Worm (Caenorhabditis elegans): ENCODE data around the gene Y41C4A.21.

Gene Y41C4A.21

DNA sequence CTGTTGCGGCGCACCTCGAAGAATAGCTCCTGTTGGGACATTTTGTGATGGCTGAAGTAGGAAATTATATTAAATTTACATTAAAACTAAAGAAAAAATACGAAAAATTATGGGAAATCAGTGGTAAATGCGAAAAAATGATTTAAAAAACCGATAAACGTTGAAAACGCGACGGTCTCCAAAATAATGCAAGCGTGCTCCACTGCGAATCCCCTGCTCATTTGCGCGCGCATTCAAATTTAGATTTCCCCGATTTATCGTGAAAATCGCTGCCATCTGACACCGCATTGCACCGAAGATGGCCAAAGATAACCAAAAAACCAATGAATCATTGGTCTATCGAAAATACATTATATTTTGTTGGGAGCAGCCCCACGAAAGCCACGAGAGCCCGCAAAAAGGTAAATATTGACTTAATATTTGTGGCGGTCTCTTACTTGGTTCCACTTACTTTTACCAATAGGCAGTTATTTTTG lies 12.7 kb upstream of the Y41C4A.21 start, which contains the start of the genes elb-1 and Y41C4A.11 (continued):
- peak; percentile 8 for TF ChIP-seq elt-2 (tag; optimal IDR thresholded peaks at IDR 0.05)
- peak; percentile 1 for TF ChIP-seq aly-2 (tag; optimal IDR thresholded peaks at IDR 0.05)
- TF ChIP-seq sup-37 (GFP tag; optimal IDR thresholded peaks at IDR 0.05): no peak
- TF ChIP-seq nhr-11 (tag; optimal IDR thresholded peaks at IDR 0.05): no peak
- TF ChIP-seq efl-1 (optimal IDR thresholded peaks at IDR 0.05): peak; percentile 98 to 99
- peak; percentile 100 for TF ChIP-seq efl-1 (GFP tag; optimal IDR thresholded peaks at IDR 0.05 in 1 of 2)
- TF ChIP-seq nhr-20 (tag; optimal IDR thresholded peaks at IDR 0.05): peak; percentile 80
- peak; percentile 74 to 84 for TF ChIP-seq lsy-2 (tag; optimal IDR thresholded peaks at IDR 0.05)
- TF ChIP-seq C34B4.2 (tag; optimal IDR thresholded peaks at IDR 0.05): no peak
- no peak for TF ChIP-seq ama-1 (optimal IDR thresholded peaks at IDR 0.05)
- peak; percentile 84 for TF ChIP-seq tbx-2 (tag; optimal IDR thresholded peaks at IDR 0.05)
- peak; percentile 25 for TF ChIP-seq egl-13 (tag; optimal IDR thresholded peaks at IDR 0.05)
- peak; percentile 71 for TF ChIP-seq dsc-1 (tag; optimal IDR thresholded peaks at IDR 0.05)
- no peak for TF ChIP-seq fkh-10 (GFP tag; optimal IDR thresholded peaks at IDR 0.05)
- TF ChIP-seq skn-1 (tag; optimal IDR thresholded peaks at IDR 0.05): peak; percentile 80
- no peak for TF ChIP-seq ets-5 (GFP tag; IDR thresholded peaks at IDR 0.05)
- TF ChIP-seq nhr-90 (tag; optimal IDR thresholded peaks at IDR 0.05; ENCODE audit: poor library complexity): peak; percentile 79
- TF ChIP-seq ceh-82 (tag; optimal IDR thresholded peaks at IDR 0.05): peak; percentile 27 to 86 (median 59)
- no peak for TF ChIP-seq nhr-84 (tag; optimal IDR thresholded peaks at IDR 0.05)
- TF ChIP-seq C16A3.4 (tag; optimal IDR thresholded peaks at IDR 0.05): peak; percentile 73
- peak; percentile 28 for TF ChIP-seq blmp-1 (tag; optimal IDR thresholded peaks at IDR 0.05)
- peak; percentile 29 for TF ChIP-seq snpc-4 (tag; optimal IDR thresholded peaks at IDR 0.05)
- TF ChIP-seq dpl-1 (GFP tag; optimal IDR thresholded peaks at IDR 0.05): peak; percentile 98 to 99 (median 99)
- no peak for TF ChIP-seq vab-15 (tag; optimal IDR thresholded peaks at IDR 0.05)
- TF ChIP-seq nhr-71 (tag; optimal IDR thresholded peaks at IDR 0.05): peak; percentile 86
- no peak for TF ChIP-seq zag-1 (tag; optimal IDR thresholded peaks at IDR 0.05)
- peak; percentile 99 for TF ChIP-seq lin-35 (GFP tag; optimal IDR thresholded peaks at IDR 0.05)
- peak in 1 of 2 experiments; percentile 19 for TF ChIP-seq ztf-11 (tag; optimal IDR thresholded peaks at IDR 0.05)
- TF ChIP-seq F16B12.6 (tag; optimal IDR thresholded peaks at IDR 0.05): peak; percentile 70
- peak; percentile 92 for TF ChIP-seq nhr-77 (tag; optimal IDR thresholded peaks at IDR 0.05)
- no peak for TF ChIP-seq rnt-1 (tag; optimal IDR thresholded peaks at IDR 0.05)
- no peak for TF ChIP-seq unc-30 (tag; optimal IDR thresholded peaks at IDR 0.05)

DNA sequence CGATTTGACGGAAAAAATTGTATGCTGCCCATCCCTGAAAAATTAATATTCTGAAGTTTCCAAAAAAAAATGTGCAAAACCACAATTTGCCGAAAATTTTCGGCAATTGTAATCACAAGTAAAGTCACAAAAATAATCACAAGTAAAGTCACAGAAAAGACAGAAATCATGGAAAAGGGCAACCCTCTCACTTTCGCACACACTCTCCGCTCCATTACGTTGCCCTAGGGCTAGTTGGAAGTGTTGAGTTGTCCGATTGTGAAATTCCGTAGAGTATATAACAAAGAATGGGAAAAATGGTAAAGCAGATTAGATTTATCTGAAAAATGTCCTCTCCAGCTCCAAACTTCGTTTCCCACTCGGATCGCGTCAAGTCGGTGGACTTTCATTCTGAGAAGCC lies 10.8 kb upstream of the Y41C4A.21 start, which contains the start of gene Y41C4A.32:
Y41C4A.32 (plus strand) TSS at position 302 of the 400 bp plus-strand sequence.
- TF ChIP-seq unc-86 (tag; optimal IDR thresholded peaks at IDR 0.05) (no peak), nhr-90 (tag; optimal IDR thresholded peaks at IDR 0.05; ENCODE audit: poor library complexity) (no peak), skn-1 (tag; optimal IDR thresholded peaks at IDR 0.05) (peak; percentile 33), pag-3 (tag; optimal IDR thresholded peaks at IDR 0.05; ENCODE audit: borderline replicate concordance, insufficient read depth) (no peak), xbp-1 (tag; optimal IDR thresholded peaks at IDR 0.05) (no peak), efl-1 (optimal IDR thresholded peaks at IDR 0.05) (no peak), efl-1 (GFP tag; optimal IDR thresholded peaks at IDR 0.05 in 1 of 2) (peak; percentile 20 to 91), fkh-8 (tag; optimal IDR thresholded peaks at IDR 0.05) (no peak), tlp-1 (tag; optimal IDR thresholded peaks at IDR 0.05) (no peak), dpl-1 (GFP tag; optimal IDR thresholded peaks at IDR 0.05) (no peak), mep-1 (tag; optimal IDR thresholded peaks at IDR 0.05) (no peak)

DNA sequence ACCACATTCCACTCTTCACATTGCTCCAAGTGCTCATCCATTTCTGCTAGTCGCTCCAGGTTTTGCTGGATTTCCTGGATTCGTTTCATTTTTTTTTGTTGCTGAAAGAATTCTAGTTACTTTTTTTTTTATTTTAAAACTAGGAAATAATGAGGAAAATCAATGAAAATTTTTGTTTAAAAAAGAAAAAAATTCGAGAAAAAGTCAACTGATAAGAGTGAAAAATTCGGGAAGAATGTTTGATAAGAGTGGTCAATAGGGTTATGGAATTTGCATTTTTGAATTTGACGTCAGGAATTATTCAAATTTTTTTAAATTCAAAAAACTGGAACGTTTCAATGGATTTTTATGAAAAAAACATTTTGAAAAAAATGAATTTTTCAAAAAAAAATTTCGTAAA lies 5.6 kb upstream of the Y41C4A.21 start, which contains the start of gene Y41C4A.12:
Y41C4A.12 (minus strand) TSS at position 101 of the 400 bp plus-strand sequence.
- TF ChIP-seq dpl-1 (GFP tag; optimal IDR thresholded peaks at IDR 0.05) (no peak), hlh-4 (tag; optimal IDR thresholded peaks at IDR 0.05) (no peak), ama-1 (optimal IDR thresholded peaks at IDR 0.05) (no peak), ets-5 (GFP tag; IDR thresholded peaks at IDR 0.05) (no peak)

Data from whole organism, L1 larva.